Fruit fly (Drosophila melanogaster) whole organism, adult: Measurements from ENCODE around the gene Taf8.

Experiments
- CG11617 ChIP-seq: fragments of 200-800 bp; sonication (Bioruptor generic); optimal IDR thresholded peaks from 2 replicates; lab custom pipeline; 2017; ENCODE audit warnings: mild to moderate bottlenecking, missing biosample characterization, missing genetic modification reagents, missing genetic modification characterization
- CG12768 ChIP-seq: fragments of 200-800 bp; sonication (Bioruptor generic); optimal IDR thresholded peaks from 2 replicates; lab custom pipeline; 2017; ENCODE audit warnings: missing biosample characterization, missing genetic modification characterization, mild to moderate bottlenecking, moderate library complexity, missing genetic modification reagents
- CG14711 ChIP-seq: fragments of 200-800 bp; sonication (Bioruptor generic); optimal IDR thresholded peaks from 2 replicates; lab custom pipeline; 2018; ENCODE audit warnings: missing biosample characterization, mild to moderate bottlenecking, missing genetic modification characterization, moderate library complexity
- CG1620 ChIP-seq: fragments of 200-800 bp; sonication (Bioruptor generic); optimal IDR thresholded peaks from 2 replicates; lab custom pipeline; 2016; ENCODE audit warnings: missing biosample characterization, missing genetic modification characterization
- CG33017 ChIP-seq: fragments of 200-800 bp; sonication (Bioruptor generic); optimal IDR thresholded peaks from 2 replicates; lab custom pipeline; 2018; ENCODE audit warnings: missing biosample characterization, mild to moderate bottlenecking, missing genetic modification characterization, moderate library complexity
- CG5204 ChIP-seq: fragments of 200-800 bp; sonication (Bioruptor generic); optimal IDR thresholded peaks from 2 replicates; lab custom pipeline; 2016; ENCODE audit warnings: missing biosample characterization, missing genetic modification characterization
- CG7045 ChIP-seq: fragments of 200-800 bp; sonication (Bioruptor generic); optimal IDR thresholded peaks from 2 replicates; lab custom pipeline; 2017; ENCODE audit warnings: missing biosample characterization, mild to moderate bottlenecking, missing genetic modification characterization
- CG7101 ChIP-seq: fragments of 200-800 bp; sonication (Bioruptor generic); optimal IDR thresholded peaks from 2 replicates; lab custom pipeline; 2018; ENCODE audit warnings: missing biosample characterization, mild to moderate bottlenecking, missing genetic modification characterization, moderate library complexity
- Clk ChIP-seq: fragments of 200-800 bp; sonication (Bioruptor generic); optimal IDR thresholded peaks from 2 replicates; lab custom pipeline; 2017; ENCODE audit warnings: missing biosample characterization, missing genetic modification characterization
- Crg-1 ChIP-seq: fragments of 200-800 bp; sonication (Bioruptor generic); optimal IDR thresholded peaks from 2 replicates; lab custom pipeline; 2016; ENCODE audit warnings: missing biosample characterization, missing genetic modification characterization
- Hr96 ChIP-seq: fragments of 200-800 bp; sonication (Bioruptor generic); optimal IDR thresholded peaks from 2 replicates; lab custom pipeline; 2016; ENCODE audit warnings: missing biosample characterization, missing genetic modification characterization
- Mnt ChIP-seq: fragments of 200-800 bp; sonication (Bioruptor generic); optimal IDR thresholded peaks from 2 replicates; lab custom pipeline; 2016; ENCODE audit warnings: missing biosample characterization, mild to moderate bottlenecking, missing genetic modification characterization
- bab1 ChIP-seq: fragments of 200-800 bp; sonication (Bioruptor generic); optimal IDR thresholded peaks from 3 replicates; lab custom pipeline; 2019; ENCODE audit warnings: missing biosample characterization, mild to moderate bottlenecking, missing genetic modification characterization, moderate library complexity
- cic ChIP-seq: fragments of 200-800 bp; sonication (Bioruptor generic); optimal IDR thresholded peaks from 2 replicates; lab custom pipeline; 2017; ENCODE audit warnings: missing biosample characterization, mild to moderate bottlenecking, missing genetic modification characterization, moderate library complexity
- cnc ChIP-seq, 2 experiments: fragments of >200 bp; optimal IDR thresholded peaks; 2 replicates each; lab custom pipeline; 2017
- kay ChIP-seq: fragments of 200-800 bp; sonication (Bioruptor generic); peaks from one replicate; lab custom pipeline; 2016; ENCODE audit warnings: missing biosample characterization, missing genetic modification characterization, borderline replicate concordance
- ovo ChIP-seq: fragments of 200-800 bp; sonication (Bioruptor generic); optimal IDR thresholded peaks from 2 replicates; lab custom pipeline; 2016; ENCODE audit warnings: missing biosample characterization, missing genetic modification characterization
- pad ChIP-seq: fragments of 200-800 bp; sonication (Bioruptor generic); optimal IDR thresholded peaks from 3 replicates; lab custom pipeline; 2017; ENCODE audit warnings: missing biosample characterization, missing genetic modification characterization, mild to moderate bottlenecking, moderate library complexity, missing genetic modification reagents
- tj ChIP-seq: fragments of 200-800 bp; sonication (Bioruptor generic); optimal IDR thresholded peaks from 3 replicates; lab custom pipeline; 2017; ENCODE audit warnings: missing biosample characterization, mild to moderate bottlenecking, missing genetic modification characterization, moderate library complexity
- toe ChIP-seq: fragments of 200-800 bp; sonication (Bioruptor generic); optimal IDR thresholded peaks from 2 replicates; lab custom pipeline; 2016; ENCODE audit warnings: missing biosample characterization, missing genetic modification characterization

The Taf8 gene

DNA sequence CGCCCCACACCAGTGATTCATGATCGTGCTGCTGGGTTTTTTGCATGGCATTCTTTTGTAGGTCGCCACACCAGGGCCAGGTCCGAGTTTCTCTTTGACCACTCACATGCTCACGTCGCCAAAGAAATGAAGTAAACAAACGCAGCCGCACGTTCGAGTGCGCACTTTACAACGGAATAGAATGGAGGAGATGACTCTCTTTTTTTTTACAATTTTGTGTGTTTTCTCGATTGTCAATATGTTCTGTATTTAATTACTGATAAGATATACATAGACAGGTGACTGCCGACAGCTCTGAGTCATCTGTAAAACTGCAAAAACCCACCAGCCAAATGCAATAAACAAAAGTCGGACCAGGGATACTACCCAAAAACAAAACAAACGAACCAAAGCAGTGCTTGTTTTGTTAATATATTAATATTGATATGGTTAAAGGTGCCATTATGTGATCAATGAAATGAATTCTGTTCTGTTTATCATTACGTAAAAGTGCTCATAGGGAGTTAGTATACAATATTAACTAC, 1.6 kb upstream of the Taf8 start:
- no peak for TF ChIP-seq CG5204 (GFP tag; lab: Kevin White, UChicago)
- TF ChIP-seq Mnt (GFP tag; lab: Kevin White, UChicago) = peak; percentile 52
- TF ChIP-seq pad = no peak
- peak; percentile 42 for TF ChIP-seq ovo (GFP tag; lab: Kevin White, UChicago)
- peak; percentile 70 for TF ChIP-seq cic (GFP tag; lab: Kevin White, UChicago)
- no peak for TF ChIP-seq CG7045 (GFP tag; lab: Kevin White, UChicago)
- peak; percentile 0 for TF ChIP-seq bab1 (GFP tag; lab: Kevin White, UChicago)
- TF ChIP-seq CG7101 (tag; lab: Kevin White, UChicago) = peak; percentile 61
- TF ChIP-seq Clk = no peak

DNA sequence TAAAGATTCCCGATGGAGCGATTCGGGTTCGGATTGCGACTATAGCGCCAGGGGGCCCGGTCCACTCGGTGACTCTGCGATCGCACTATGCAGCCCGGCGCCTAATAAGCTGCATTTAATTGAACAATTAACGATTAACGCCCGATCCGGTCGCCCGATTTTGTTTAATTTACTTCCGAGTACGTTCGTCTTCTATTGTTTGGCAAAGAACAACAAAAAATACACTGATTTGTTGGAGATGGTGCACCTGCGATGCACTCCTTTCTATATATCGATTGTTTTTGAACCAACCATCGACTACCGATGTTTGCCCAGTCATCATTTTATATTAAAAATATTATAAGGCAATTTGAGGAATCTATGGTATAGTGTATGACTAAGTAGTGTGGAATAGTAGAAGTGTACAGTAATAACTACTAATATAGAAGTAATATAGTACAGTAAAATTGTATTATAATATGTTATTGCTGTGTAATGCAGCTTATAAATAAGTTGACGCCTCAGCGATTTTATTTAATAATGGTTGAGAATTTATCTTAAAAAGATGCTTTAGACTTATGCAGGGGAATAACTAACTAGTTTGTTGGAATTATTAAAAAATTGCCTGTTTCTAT, 565 bp upstream of the Taf8 start, which contains the start of gene Mvb12:
TSS of gene Mvb12 (minus strand) at position 217 of the 614 bp plus-strand sequence.
- TF ChIP-seq CG5204 (GFP tag; lab: Kevin White, UChicago) = no peak
- no peak for TF ChIP-seq Hr96
- TF ChIP-seq CG33017 (tag; lab: Kevin White, UChicago) = no peak
- peak; percentile 86 for TF ChIP-seq tj (GFP tag; lab: Kevin White, UChicago)
- TF ChIP-seq CG11617 (GFP tag; lab: Kevin White, UChicago) = no peak
- peak; percentile 25 for TF ChIP-seq CG7101 (tag; lab: Kevin White, UChicago)
- TF ChIP-seq Mnt (GFP tag; lab: Kevin White, UChicago) = peak; percentile 50
- no peak for TF ChIP-seq CG7045 (GFP tag; lab: Kevin White, UChicago)
- no peak for TF ChIP-seq pad
- TF ChIP-seq Crg-1 (GFP tag; lab: Kevin White, UChicago) = no peak
- TF ChIP-seq cnc (optimal IDR thresholded peaks at IDR 0.05; lab: Kevin White, UChicago) = peak in 1 of 2 experiments; percentile 72
- peak; percentile 31 for TF ChIP-seq CG1620
- TF ChIP-seq Clk = no peak
- TF ChIP-seq bab1 (GFP tag; lab: Kevin White, UChicago) = peak; percentile 34

DNA sequence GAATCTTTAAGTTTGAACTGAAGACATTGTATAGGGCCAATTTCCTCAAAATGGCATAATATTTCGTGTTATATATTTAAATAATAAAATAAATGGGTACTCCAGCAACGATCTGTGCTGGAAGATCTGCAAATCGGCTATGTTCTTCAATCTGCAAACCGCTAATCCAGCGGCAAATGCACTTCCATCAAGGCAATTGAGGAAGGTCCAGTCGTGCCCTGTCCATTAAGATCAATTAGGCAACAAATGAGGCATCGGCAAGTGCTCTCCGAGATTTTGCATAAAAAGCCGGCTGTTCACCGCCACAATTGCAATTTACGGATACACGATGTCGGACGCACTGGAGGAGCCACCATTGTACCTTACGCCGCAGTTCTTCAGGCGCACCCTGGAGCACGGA, 1.6 kb downstream of the Taf8 start, which contains the start of gene CG7135:
TSS of gene CG7135 (plus strand) at position 301 of the 400 bp plus-strand sequence.
- TF ChIP-seq kay (GFP tag; lab: Kevin White, UChicago) = no peak

DNA sequence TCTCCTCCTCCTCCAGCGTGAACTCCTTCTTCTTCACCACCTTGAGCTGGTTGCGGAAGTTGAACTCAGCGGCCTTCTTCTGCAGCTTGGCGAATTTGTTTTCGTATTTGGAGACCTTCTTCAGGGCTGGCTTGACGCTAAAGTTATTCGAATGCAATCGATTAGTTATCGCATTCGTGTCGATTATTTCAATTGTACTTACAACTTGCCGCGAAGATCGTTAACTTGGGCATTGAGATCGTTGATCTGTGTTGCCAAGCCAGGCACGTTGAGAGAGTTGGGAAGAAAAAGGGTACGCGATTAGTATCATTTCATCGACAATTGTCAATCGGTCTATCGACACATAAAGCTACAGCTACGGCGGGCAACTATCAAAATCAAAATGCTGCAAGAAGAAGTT, 4.9 kb downstream of the Taf8 start:
- TF ChIP-seq CG12768 (GFP tag; lab: Kevin White, UChicago) (no peak), CG1620 (no peak)

DNA sequence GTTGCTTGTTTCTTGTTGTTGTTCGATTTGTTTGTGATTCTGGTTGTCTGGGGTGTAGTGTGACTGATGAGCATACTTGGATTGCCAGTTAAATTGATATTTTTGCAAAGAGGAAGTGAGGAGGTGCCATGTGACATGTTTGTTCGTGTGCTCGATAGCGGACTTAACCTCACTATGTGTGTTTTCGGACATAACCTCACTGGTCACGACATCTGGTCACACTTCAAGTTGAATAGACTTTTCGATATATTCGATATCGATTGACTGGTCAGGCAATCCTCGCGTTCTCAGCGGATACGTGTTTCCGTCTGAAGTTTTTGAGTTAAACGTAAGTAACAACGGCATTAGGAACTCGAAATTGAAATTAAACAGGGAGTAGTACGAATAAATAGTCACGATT, 6.9 kb downstream of the Taf8 start:
- no peak for TF ChIP-seq Crg-1 (GFP tag; lab: Kevin White, UChicago)
- no peak for TF ChIP-seq toe (GFP tag; lab: Kevin White, UChicago)
- no peak for TF ChIP-seq CG11617 (GFP tag; lab: Kevin White, UChicago)
- no peak for TF ChIP-seq pad
- no peak for TF ChIP-seq tj (GFP tag; lab: Kevin White, UChicago)
- TF ChIP-seq CG1620 = no peak
- TF ChIP-seq CG12768 (GFP tag; lab: Kevin White, UChicago) = no peak
- TF ChIP-seq cic (GFP tag; lab: Kevin White, UChicago) = no peak
- TF ChIP-seq Hr96 = no peak
- no peak for TF ChIP-seq CG7101 (tag; lab: Kevin White, UChicago)
- no peak for TF ChIP-seq bab1 (GFP tag; lab: Kevin White, UChicago)
- TF ChIP-seq CG7045 (GFP tag; lab: Kevin White, UChicago) = no peak
- no peak for TF ChIP-seq CG14711 (tag; lab: Kevin White, UChicago)
- TF ChIP-seq cnc (optimal IDR thresholded peaks at IDR 0.05; lab: Kevin White, UChicago) = no peak
- TF ChIP-seq Mnt (GFP tag; lab: Kevin White, UChicago) = no peak
- no peak for TF ChIP-seq ovo (GFP tag; lab: Kevin White, UChicago)
- no peak for TF ChIP-seq CG5204 (GFP tag; lab: Kevin White, UChicago)

DNA sequence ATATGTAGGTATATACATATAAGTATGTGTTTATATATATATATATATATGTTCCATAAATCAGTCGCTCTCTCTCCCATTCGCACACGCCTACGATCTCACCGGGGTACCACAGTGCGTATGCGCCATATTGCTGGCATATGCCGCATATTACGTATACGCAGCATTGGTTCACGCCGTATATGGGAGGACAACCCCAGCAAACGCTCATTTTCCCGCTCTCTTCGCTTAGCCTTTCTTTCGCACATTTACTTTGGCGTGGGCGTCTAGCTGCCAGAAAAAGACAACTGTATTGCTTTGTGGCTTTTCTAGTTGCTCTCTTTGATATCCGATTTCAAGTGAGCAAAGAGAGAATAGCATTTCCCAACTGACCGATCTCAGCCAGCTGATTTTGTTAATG, 13.0 kb downstream of the Taf8 start:
- TF ChIP-seq CG7045 (GFP tag; lab: Kevin White, UChicago) (no peak), pad (no peak), cic (GFP tag; lab: Kevin White, UChicago) (no peak), CG5204 (GFP tag; lab: Kevin White, UChicago) (no peak), CG7101 (tag; lab: Kevin White, UChicago) (no peak), toe (GFP tag; lab: Kevin White, UChicago) (no peak), ovo (GFP tag; lab: Kevin White, UChicago) (no peak), CG33017 (tag; lab: Kevin White, UChicago) (no peak)

DNA sequence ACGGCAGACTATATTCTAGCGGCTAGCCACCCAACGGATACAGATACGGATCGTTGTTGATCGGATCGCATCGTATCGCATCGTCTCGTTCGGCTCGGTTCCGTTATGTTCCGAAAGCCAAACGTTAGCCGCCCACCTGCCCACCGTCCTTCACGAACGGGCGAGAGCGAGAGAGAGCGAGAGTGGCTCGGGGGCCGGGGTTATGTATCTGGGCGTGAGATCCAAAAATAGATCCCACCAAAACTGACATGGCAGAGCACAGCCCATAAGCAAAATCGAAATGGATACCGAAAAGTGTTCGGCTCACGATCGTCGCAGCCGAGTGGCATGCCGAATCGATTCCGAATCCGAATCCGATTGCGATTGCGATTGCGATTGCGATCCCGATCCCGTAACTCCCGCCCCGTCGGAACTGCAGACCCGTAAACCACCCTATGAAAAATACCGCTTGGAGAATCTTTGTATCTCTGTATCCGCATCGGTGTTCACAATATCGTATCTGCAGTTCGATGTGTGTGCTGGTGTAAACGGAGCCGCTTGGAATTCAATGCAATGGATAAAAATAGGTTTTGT, 15.1 kb downstream of the Taf8 start, which contains the start of gene wupA:
TSS of gene wupA (minus strand) at position 112 of the 573 bp plus-strand sequence.
- TF ChIP-seq kay (GFP tag; lab: Kevin White, UChicago) = peak; percentile 9
- TF ChIP-seq tj (GFP tag; lab: Kevin White, UChicago) = no peak
